Worm (Caenorhabditis elegans): ENCODE results near the gene F37A4.6.

- TF ChIP-seq nhr-237 (tag; optimal IDR thresholded peaks at IDR 0.05) (no peak), lin-39 (tag; optimal IDR thresholded peaks at IDR 0.05) (no peak), fkh-10 (GFP tag; optimal IDR thresholded peaks at IDR 0.05) (no peak), ceh-82 (tag; optimal IDR thresholded peaks at IDR 0.05) (no peak), unc-30 (tag; optimal IDR thresholded peaks at IDR 0.05) (no peak), pag-3 (tag; optimal IDR thresholded peaks at IDR 0.05; ENCODE audit: borderline replicate concordance, insufficient read depth) (no peak), fkh-4 (tag; optimal IDR thresholded peaks at IDR 0.05; ENCODE audit: borderline replicate concordance) (no peak), alr-1 (tag; optimal IDR thresholded peaks at IDR 0.05; ENCODE audit: borderline replicate concordance) (no peak), elt-2 (tag; optimal IDR thresholded peaks at IDR 0.05) (no peak), egl-27 (tag; optimal IDR thresholded peaks at IDR 0.05) (no peak), nhr-12 (tag; optimal IDR thresholded peaks at IDR 0.05) (no peak), unc-62 (GFP tag; optimal IDR thresholded peaks at IDR 0.05) (no peak), nhr-77 (tag; optimal IDR thresholded peaks at IDR 0.05) (no peak), ama-1 (optimal IDR thresholded peaks at IDR 0.05) (no peak)
Measured at ce11 chrIII:6756769-6757168, 51.2 kb downstream of the F37A4.6 start.

Measured in whole organism, L1 larva.